Worm (Caenorhabditis elegans) whole organism, young adult: ENCODE data around the gene Y113G7B.15.

Source experiments
- B0019.2 ChIP-seq: fragments of 200-800 bp; sonication (Bioruptor generic); conservative IDR thresholded peaks from 2 replicates; pipeline ENCODE4 v1.3.6; 2022; ENCODE audit warnings: missing genetic modification reagents, missing genetic modification characterization, missing compliant biosample characterization
- B0035.1 ChIP-seq: sonication (generic microtip); optimal IDR thresholded peaks from 2 replicates; lab custom pipeline; 2016; ENCODE audit warnings: missing genetic modification characterization, mild to moderate bottlenecking, missing compliant biosample characterization, missing genotype, missing genetic modification reagents
- D2030.7 ChIP-seq: fragments of 200-800 bp; sonication (Bioruptor generic); IDR thresholded peaks from 2 replicates; pipeline ENCODE4 v1.3.6; 2022; ENCODE audit warnings: missing genetic modification reagents, missing genetic modification characterization, missing compliant biosample characterization
- F10E7.11 ChIP-seq: sonication (generic microtip); optimal IDR thresholded peaks from 2 replicates; lab custom pipeline; 2017; ENCODE audit warnings: mild to moderate bottlenecking, missing genetic modification characterization, moderate library complexity, missing compliant biosample characterization
- F33H1.4 ChIP-seq: fragments of 200-800 bp; sonication (Bioruptor generic); IDR thresholded peaks from 2 replicates; pipeline ENCODE4 v1.3.6; 2022; ENCODE audit warnings: missing genetic modification reagents, missing genetic modification characterization, missing compliant biosample characterization
- F37B4.10 ChIP-seq: fragments of 200-800 bp; sonication (Bioruptor generic); IDR thresholded peaks from 2 replicates; pipeline ENCODE4 v1.3.6; 2022; ENCODE audit warnings: missing genetic modification characterization, missing compliant biosample characterization
- F39B2.1 ChIP-seq: fragments of 200-800 bp; sonication (Bioruptor generic); IDR thresholded peaks from 2 replicates; pipeline ENCODE4 v1.3.6; 2022; ENCODE audit warnings: missing genetic modification reagents, missing genetic modification characterization, missing compliant biosample characterization
- F52B5.7 ChIP-seq: sonication (generic microtip); optimal IDR thresholded peaks from 2 replicates; lab custom pipeline; 2016; ENCODE audit warnings: mild to moderate bottlenecking, missing genetic modification characterization, missing compliant biosample characterization
- F57A8.1 ChIP-seq: fragments of 200-800 bp; sonication (Bioruptor generic); optimal IDR thresholded peaks from 2 replicates; lab custom pipeline; 2018; ENCODE audit warnings: mild to moderate bottlenecking, missing genetic modification characterization, moderate library complexity, missing compliant biosample characterization
- F57C9.4 ChIP-seq: sonication (generic microtip); optimal IDR thresholded peaks from 2 replicates; lab custom pipeline; 2017; ENCODE audit warnings: mild to moderate bottlenecking, missing genetic modification characterization, missing compliant biosample characterization
- T07F8.4 ChIP-seq: sonication (generic microtip); optimal IDR thresholded peaks from 2 replicates; lab custom pipeline; 2016; ENCODE audit warnings: mild to moderate bottlenecking, missing genetic modification characterization, moderate library complexity, missing compliant biosample characterization
- Y53G8AR.9 ChIP-seq: fragments of 200-800 bp; sonication (Bioruptor generic); conservative IDR thresholded peaks from 2 replicates; pipeline ENCODE4 v1.3.6; 2022; ENCODE audit warnings: missing genetic modification reagents, missing genetic modification characterization, missing compliant biosample characterization
- Y56A3A.18 ChIP-seq: fragments of 200-800 bp; sonication (Bioruptor generic); IDR thresholded peaks from 2 replicates; pipeline ENCODE4 v1.3.6; 2022; ENCODE audit warnings: missing genetic modification reagents, missing genetic modification characterization, missing compliant biosample characterization
- Y79H2A.3 ChIP-seq: fragments of 200-800 bp; sonication (Bioruptor generic); conservative IDR thresholded peaks from 2 replicates; pipeline ENCODE4 v1.3.6; 2022; ENCODE audit warnings: missing genetic modification reagents, missing genetic modification characterization, missing compliant biosample characterization
- ama-1 ChIP-seq, 3 experiments: fragments of 150-350 bp in 1 of 3; sonication (generic microtip) in 2 of 3; optimal IDR thresholded peaks; 2 replicates each; lab custom pipeline; 2014 to 2018; ENCODE audit warnings: missing biosample characterization in 2 of 3, missing genetic modification characterization in 2 of 3, missing genetic modification reagents in 2 of 3
- aptf-3 ChIP-seq: fragments of 200-800 bp; sonication (Bioruptor generic); IDR thresholded peaks from 2 replicates; pipeline ENCODE4 v1.3.6; 2022; ENCODE audit warnings: missing genetic modification characterization, missing compliant biosample characterization
- atf-7 ChIP-seq: sonication (generic microtip); optimal IDR thresholded peaks from 2 replicates; lab custom pipeline; 2017; ENCODE audit warnings: mild to moderate bottlenecking, missing genetic modification characterization, missing compliant biosample characterization
- attf-3 ChIP-seq: fragments of 200-800 bp; sonication (Bioruptor generic); conservative IDR thresholded peaks from 2 replicates; pipeline ENCODE4 v1.3.6; 2022; ENCODE audit warnings: missing genetic modification reagents, missing genetic modification characterization, missing compliant biosample characterization
- bed-1 ChIP-seq: fragments of 200-800 bp; sonication (Bioruptor generic); IDR thresholded peaks from 2 replicates; pipeline ENCODE4 v1.3.6; 2022; ENCODE audit warnings: missing genetic modification reagents, missing genetic modification characterization, missing compliant biosample characterization
- ceh-100 ChIP-seq: fragments of 200-800 bp; sonication (Bioruptor generic); IDR thresholded peaks from 2 replicates; pipeline ENCODE4 v1.3.6; 2022; ENCODE audit warnings: missing genetic modification reagents, missing genetic modification characterization, missing compliant biosample characterization
- ceh-27 ChIP-seq: fragments of 200-800 bp; sonication (Bioruptor generic); optimal IDR thresholded peaks from 2 replicates; lab custom pipeline; 2018; ENCODE audit warnings: mild to moderate bottlenecking, missing genetic modification characterization, moderate library complexity, missing compliant biosample characterization
- ceh-79 ChIP-seq: sonication (generic microtip); optimal IDR thresholded peaks from 2 replicates; lab custom pipeline; 2017; ENCODE audit warnings: mild to moderate bottlenecking, missing genetic modification characterization, missing compliant biosample characterization
- ceh-91 ChIP-seq: fragments of 200-800 bp; sonication (Bioruptor generic); IDR thresholded peaks from 2 replicates; pipeline ENCODE4 v1.3.6; 2022; ENCODE audit warnings: missing genetic modification reagents, missing genetic modification characterization, missing compliant biosample characterization
- die-1 ChIP-seq: sonication (generic microtip); optimal IDR thresholded peaks from 2 replicates; lab custom pipeline; 2016; ENCODE audit warnings: missing genotype, mild to moderate bottlenecking, missing genetic modification characterization, missing compliant biosample characterization
- dox-1 ChIP-seq: fragments of 200-800 bp; sonication (Bioruptor generic); IDR thresholded peaks from 2 replicates; pipeline ENCODE4 v1.3.6; 2022; ENCODE audit warnings: missing genetic modification reagents, missing genetic modification characterization, missing compliant biosample characterization
- dpl-1 ChIP-seq: fragments of 150-350 bp; optimal IDR thresholded peaks from 2 replicates; lab custom pipeline; 2014; ENCODE audit warnings: missing biosample characterization, missing genetic modification reagents, missing genetic modification characterization
- egl-44 ChIP-seq: fragments of 200-800 bp; sonication (Bioruptor generic); IDR thresholded peaks from 2 replicates; pipeline ENCODE4 v1.3.6; 2022; ENCODE audit warnings: missing genetic modification reagents, missing genetic modification characterization, missing compliant biosample characterization
- ekl-4 ChIP-seq: fragments of 200-800 bp; sonication (Bioruptor generic); IDR thresholded peaks from 2 replicates; pipeline ENCODE4 v1.3.6; 2022; ENCODE audit warnings: missing genetic modification reagents, missing genetic modification characterization, missing compliant biosample characterization
- ets-4 ChIP-seq: fragments of 200-800 bp; sonication (Bioruptor generic); optimal IDR thresholded peaks from 2 replicates; lab custom pipeline; 2018; ENCODE audit warnings: mild to moderate bottlenecking, missing genetic modification characterization, missing compliant biosample characterization
- him-1 ChIP-seq: sonication (generic microtip); optimal IDR thresholded peaks from 2 replicates; lab custom pipeline; 2016; ENCODE audit warnings: missing genotype, missing genetic modification reagents, missing genetic modification characterization, missing compliant biosample characterization
- hlh-26 ChIP-seq: fragments of 200-800 bp; sonication (Bioruptor generic); conservative IDR thresholded peaks from 2 replicates; pipeline ENCODE4 v1.3.6; 2022; ENCODE audit warnings: missing genetic modification reagents, missing genetic modification characterization, missing compliant biosample characterization
- hmg-1.2 ChIP-seq: fragments of 200-800 bp; sonication (Bioruptor generic); IDR thresholded peaks from 2 replicates; pipeline ENCODE4 v1.3.6; 2022; ENCODE audit warnings: missing genetic modification reagents, missing genetic modification characterization, missing compliant biosample characterization
- hmg-20 ChIP-seq: fragments of 200-800 bp; sonication (Bioruptor generic); IDR thresholded peaks from 2 replicates; pipeline ENCODE4 v1.3.6; 2022; ENCODE audit warnings: missing genetic modification reagents, missing genetic modification characterization, missing compliant biosample characterization
- lin-35 ChIP-seq, 3 experiments: fragments of 150-350 bp in 2 of 3; sonication (generic microtip) in 1 of 3; optimal IDR thresholded peaks; 2 replicates each; lab custom pipeline; 2014 to 2018; ENCODE audit warnings: missing biosample characterization in 3 of 3, missing genetic modification characterization in 3 of 3, missing genetic modification reagents in 3 of 3
- lir-1 ChIP-seq: fragments of 200-800 bp; sonication (Bioruptor generic); conservative IDR thresholded peaks from 2 replicates; pipeline ENCODE4 v1.3.6; 2022; ENCODE audit warnings: missing genetic modification reagents, missing genetic modification characterization, missing compliant biosample characterization
- madf-3 ChIP-seq: fragments of 200-800 bp; sonication (Bioruptor generic); IDR thresholded peaks from 2 replicates; pipeline ENCODE4 v1.3.6; 2022; ENCODE audit warnings: missing genetic modification reagents, missing genetic modification characterization, missing compliant biosample characterization
- madf-6 ChIP-seq: fragments of 200-800 bp; sonication (Bioruptor generic); IDR thresholded peaks from 2 replicates; pipeline ENCODE4 v1.3.6; 2022; ENCODE audit warnings: missing genetic modification reagents, missing genetic modification characterization, missing compliant biosample characterization
- madf-8 ChIP-seq: fragments of 200-800 bp; sonication (Bioruptor generic); conservative IDR thresholded peaks from 2 replicates; pipeline ENCODE4 v1.3.6; 2022; ENCODE audit warnings: missing genetic modification reagents, missing genetic modification characterization, missing compliant biosample characterization
- mes-4 ChIP-seq: sonication (generic microtip); optimal IDR thresholded peaks from 2 replicates; lab custom pipeline; 2016; ENCODE audit warnings: missing genotype, missing genetic modification characterization, missing compliant biosample characterization
- mxl-1 ChIP-seq: sonication (generic microtip); optimal IDR thresholded peaks from 2 replicates; lab custom pipeline; 2016; ENCODE audit warnings: missing genetic modification characterization, missing compliant biosample characterization
- nfyb-1 ChIP-seq: fragments of 200-800 bp; sonication (Bioruptor generic); IDR thresholded peaks from 2 replicates; pipeline ENCODE4 v1.3.6; 2022; ENCODE audit warnings: missing genetic modification reagents, missing genetic modification characterization, missing compliant biosample characterization
- nhr-90 ChIP-seq: sonication (generic microtip); optimal IDR thresholded peaks from 2 replicates; lab custom pipeline; 2016; ENCODE audit warnings: missing genotype, mild to moderate bottlenecking, missing genetic modification characterization, missing compliant biosample characterization
- repo-1 ChIP-seq: sonication (generic microtip); optimal IDR thresholded peaks from 2 replicates; lab custom pipeline; 2017; ENCODE audit warnings: mild to moderate bottlenecking, missing genetic modification characterization, missing compliant biosample characterization
- sdz-38 ChIP-seq: sonication (generic microtip); optimal IDR thresholded peaks from 2 replicates; lab custom pipeline; 2016; ENCODE audit warnings: missing genotype, missing genetic modification characterization, missing compliant biosample characterization
- snpc-3.4 ChIP-seq: sonication (generic microtip); optimal IDR thresholded peaks from 2 replicates; lab custom pipeline; 2017; ENCODE audit warnings: missing genetic modification characterization, mild to moderate bottlenecking, missing compliant biosample characterization, antibody characterized with exemption, moderate library complexity, missing genotype, missing genetic modification reagents
- sptf-2 ChIP-seq: fragments of 200-800 bp; sonication (Bioruptor generic); optimal IDR thresholded peaks from 2 replicates; lab custom pipeline; 2018; ENCODE audit warnings: mild to moderate bottlenecking, missing genetic modification characterization, missing compliant biosample characterization
- unc-62 ChIP-seq: fragments of 150-350 bp; optimal IDR thresholded peaks from 2 replicates; lab custom pipeline; 2014; ENCODE audit warnings: missing biosample characterization, missing genetic modification reagents, missing genetic modification characterization
- zim-3 ChIP-seq: sonication (generic microtip); optimal IDR thresholded peaks from 2 replicates; lab custom pipeline; 2017; ENCODE audit warnings: mild to moderate bottlenecking, missing genetic modification characterization, moderate library complexity, missing compliant biosample characterization
- ztf-22 ChIP-seq: fragments of 200-800 bp; sonication (Bioruptor generic); optimal IDR thresholded peaks from 2 replicates; lab custom pipeline; 2018; ENCODE audit warnings: mild to moderate bottlenecking, missing genetic modification characterization, moderate library complexity, missing compliant biosample characterization
- ztf-6 ChIP-seq: fragments of 200-800 bp; sonication (Bioruptor generic); IDR thresholded peaks from 2 replicates; pipeline ENCODE4 v1.3.6; 2022; ENCODE audit warnings: missing genetic modification reagents, missing genetic modification characterization, missing compliant biosample characterization

Gene Y113G7B.15

DNA sequence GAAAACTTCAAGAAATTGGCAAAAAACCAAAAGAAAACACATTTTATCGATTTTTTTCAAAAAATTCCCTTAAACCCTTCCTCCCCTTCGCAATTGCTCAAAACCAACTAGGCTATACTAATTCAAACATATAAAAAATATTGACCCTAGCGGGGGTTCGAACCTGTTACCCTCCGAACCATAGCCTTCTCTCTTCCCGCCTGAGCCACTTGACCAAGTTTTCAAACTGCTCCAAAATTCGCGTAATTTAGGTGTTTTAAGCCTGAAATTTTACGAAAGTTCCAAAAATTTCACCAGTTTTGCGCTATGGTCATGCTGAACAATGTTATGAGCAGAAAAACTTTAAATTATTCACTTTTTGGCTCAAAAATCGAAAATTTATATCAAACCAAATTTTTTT, 796 bp upstream of the Y113G7B.15 start (continued):
- TF ChIP-seq sptf-2: no peak
- no peak for TF ChIP-seq snpc-3.4 (tag; lab: Kevin White, UChicago)
- no peak for TF ChIP-seq hmg-1.2 (GFP tag; lab: Robert Waterston, UW)
- TF ChIP-seq F33H1.4: no peak
- no peak for TF ChIP-seq Y56A3A.18
- no peak for TF ChIP-seq nhr-90 (tag; lab: Kevin White, UChicago)
- TF ChIP-seq egl-44: no peak
- peak; percentile 4 for TF ChIP-seq F52B5.7
- TF ChIP-seq mxl-1 (tag; lab: Kevin White, UChicago): no peak
- no peak for TF ChIP-seq sdz-38 (tag; lab: Kevin White, UChicago)
- no peak for TF ChIP-seq ztf-6 (GFP tag; lab: Robert Waterston, UW)
- no peak for TF ChIP-seq dpl-1 (GFP tag; lab: Kevin White, UChicago)
- peak; percentile 63; the same call in 1 of the 2 replicates for TF ChIP-seq F39B2.1 (GFP tag; lab: Robert Waterston, UW)
- TF ChIP-seq ama-1 (optimal IDR thresholded peaks at IDR 0.05; lab: Kevin White, UChicago): no peak
- TF ChIP-seq ama-1 (GFP tag; optimal IDR thresholded peaks at IDR 0.05; lab: Kevin White, UChicago): no peak
- no peak for TF ChIP-seq dox-1 (GFP tag; lab: Robert Waterston, UW)
- TF ChIP-seq D2030.7 (GFP tag; lab: Robert Waterston, UW): 0 out of 2 replicates have a peak, but pooled peaks have one; percentile 8
- no peak for TF ChIP-seq B0019.2 (GFP tag; lab: Robert Waterston, UW)
- peak; percentile 34; the same call in 1 of the 2 replicates for TF ChIP-seq madf-6 (GFP tag; lab: Robert Waterston, UW)
- TF ChIP-seq atf-7 (tag; lab: Kevin White, UChicago): no peak
- TF ChIP-seq ets-4: no peak
- no peak for TF ChIP-seq F37B4.10 (GFP tag; lab: Robert Waterston, UW)
- TF ChIP-seq die-1 (tag; lab: Kevin White, UChicago): no peak
- TF ChIP-seq repo-1 (tag; lab: Kevin White, UChicago): no peak
- no peak for TF ChIP-seq hlh-26 (GFP tag; lab: Robert Waterston, UW)
- TF ChIP-seq T07F8.4: no peak
- no peak for TF ChIP-seq bed-1 (GFP tag; lab: Robert Waterston, UW)
- TF ChIP-seq Y53G8AR.9 (GFP tag; lab: Robert Waterston, UW): peak; percentile 45; the same call in 1 of the 2 replicates
- no peak for TF ChIP-seq hmg-20
- no peak for TF ChIP-seq F10E7.11 (tag; lab: Kevin White, UChicago)
- TF ChIP-seq B0035.1: no peak
- no peak for TF ChIP-seq Y79H2A.3 (GFP tag; lab: Robert Waterston, UW)
- TF ChIP-seq zim-3 (tag; lab: Kevin White, UChicago): no peak
- TF ChIP-seq nfyb-1 (GFP tag; lab: Robert Waterston, UW): peak; percentile 50
- TF ChIP-seq unc-62 (GFP tag; lab: Kevin White, UChicago): no peak
- TF ChIP-seq ceh-91 (GFP tag; lab: Robert Waterston, UW): no peak
- no peak for TF ChIP-seq madf-3
- TF ChIP-seq him-1: peak; percentile 3
- 0 out of 2 replicates have a peak, but pooled peaks have one; percentile 37 for TF ChIP-seq ekl-4 (GFP tag; lab: Robert Waterston, UW)
- no peak for TF ChIP-seq F57A8.1
- no peak for TF ChIP-seq F57C9.4 (tag; lab: Kevin White, UChicago)
- TF ChIP-seq attf-3 (GFP tag; lab: Robert Waterston, UW): no peak
- no peak for TF ChIP-seq ztf-22 (GFP tag; lab: Kevin White, UChicago)
- TF ChIP-seq lin-35 (GFP tag; optimal IDR thresholded peaks at IDR 0.05; lab: Kevin White, UChicago): no peak
- no peak for TF ChIP-seq lir-1 (GFP tag; lab: Robert Waterston, UW)
- no peak for TF ChIP-seq mes-4 (tag; lab: Kevin White, UChicago)
- no peak for TF ChIP-seq ceh-79
- no peak for TF ChIP-seq ceh-27 (GFP tag; lab: Kevin White, UChicago)
- no peak for TF ChIP-seq madf-8
- no peak for TF ChIP-seq ceh-100 (GFP tag; lab: Robert Waterston, UW)
- 0 out of 2 replicates have a peak, but pooled peaks have one; percentile 33 for TF ChIP-seq aptf-3 (GFP tag; lab: Robert Waterston, UW)
